Worm (Caenorhabditis elegans) whole organism, L1 larva: ENCODE data around the gene cutl-23.

ENCODE experiments used
- fos-1 ChIP-seq: fragments of 150-350 bp; optimal IDR thresholded peaks from 2 replicates; lab custom pipeline; 2014; ENCODE audit warnings: missing biosample characterization, missing genetic modification characterization
- mep-1 ChIP-seq: fragments of 150-350 bp; optimal IDR thresholded peaks from 2 replicates; lab custom pipeline; 2014; ENCODE audit warnings: missing biosample characterization, missing genetic modification characterization
- nhr-12 ChIP-seq: sonication (generic microtip); optimal IDR thresholded peaks from 2 replicates; lab custom pipeline; 2017; ENCODE audit warnings: missing biosample characterization, missing genetic modification characterization
- zag-1 ChIP-seq: fragments of 150-350 bp; optimal IDR thresholded peaks from 2 replicates; lab custom pipeline; 2014; ENCODE audit warnings: missing biosample characterization, missing genetic modification characterization

ce11 chrIII:5823617-5824016 is 53.6 kb downstream of the cutl-23 start, which contains the start of gene R12B2.8:
- no peak for TF ChIP-seq fos-1
- TF ChIP-seq zag-1 (tag; lab: Kevin White, UChicago) = no peak
- no peak for TF ChIP-seq mep-1 (tag; lab: Kevin White, UChicago)
- TF ChIP-seq nhr-12 (tag; lab: Kevin White, UChicago) = no peak
